Fruit fly (Drosophila melanogaster): ENCODE data around the gene RPA2.

Gene RPA2

DNA sequence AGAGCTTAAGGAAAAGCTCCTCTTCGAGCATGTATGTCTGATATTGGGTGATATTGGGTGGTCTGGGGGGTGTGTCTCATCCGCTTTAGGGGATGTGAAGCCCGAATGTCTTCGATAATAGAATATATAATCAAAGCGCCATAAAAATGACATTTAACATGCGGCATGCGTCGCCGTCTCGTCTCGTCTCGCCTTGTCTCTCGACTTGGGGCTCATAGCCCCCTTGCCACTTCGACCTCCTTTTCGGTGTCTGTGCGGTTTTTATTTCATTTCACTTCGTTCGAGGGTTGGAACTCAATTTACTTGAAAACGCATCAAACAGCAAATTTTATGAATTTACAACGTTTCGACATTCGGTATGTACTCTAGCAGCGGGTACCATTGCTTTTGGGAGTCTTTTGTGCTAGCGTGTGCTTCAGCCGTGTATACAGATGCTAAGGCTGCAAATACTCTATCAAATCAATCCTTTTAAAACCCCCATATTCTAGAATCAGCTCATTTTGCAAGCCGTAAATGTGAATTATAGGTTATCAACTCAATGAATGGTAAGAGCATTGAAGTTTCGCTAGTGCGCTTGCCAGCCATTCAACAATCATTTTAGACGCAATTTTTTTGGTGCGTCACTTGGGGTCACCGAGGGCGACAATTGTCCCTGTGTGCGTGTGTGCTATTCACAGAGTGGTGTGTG is 24.6 kb upstream of the RPA2 start (continued):
- TF ChIP-seq Myb (GFP tag; optimal IDR thresholded peaks at IDR 0.05), result no peak
- TF ChIP-seq CG14860 (GFP tag; IDR thresholded peaks at IDR 0.05; ENCODE audit: partially characterized antibody), result no peak
- no peak for TF ChIP-seq exex (tag; optimal IDR thresholded peaks at IDR 0.05)
- TF ChIP-seq CG15601 (tag; optimal IDR thresholded peaks at IDR 0.05), result peak; percentile 14
- no peak for TF ChIP-seq CG31388 (GFP tag; optimal IDR thresholded peaks at IDR 0.05)
- no peak for TF ChIP-seq CG18619 (GFP tag; optimal IDR thresholded peaks at IDR 0.05)
- no peak for TF ChIP-seq HLHmδ (GFP tag; optimal IDR thresholded peaks at IDR 0.05)
- TF ChIP-seq da (GFP tag; optimal IDR thresholded peaks at IDR 0.05), result no peak
- no peak for TF ChIP-seq Nf-YA (GFP tag; IDR thresholded peaks at IDR 0.05)
- no peak for TF ChIP-seq seq (GFP tag; IDR thresholded peaks at IDR 0.05)
- TF ChIP-seq chinmo (GFP tag; IDR thresholded peaks at IDR 0.05; ENCODE audit: partially characterized antibody), result 0 out of 4 replicates have a peak, but pooled peaks have one; percentile 13
- TF ChIP-seq CG42726 (GFP tag; IDR thresholded peaks at IDR 0.05; ENCODE audit: partially characterized antibody), result no peak
- TF ChIP-seq ewg (GFP tag; optimal IDR thresholded peaks at IDR 0.05), result peak; percentile 42
- TF ChIP-seq CG6791 (GFP tag; IDR thresholded peaks at IDR 0.05; ENCODE audit: partially characterized antibody), result no peak
- TF ChIP-seq ap (GFP tag; IDR thresholded peaks at IDR 0.05), result peak; percentile 30; the same call in 1 of the 2 replicates
- no peak for TF ChIP-seq CG12104 (GFP tag; optimal IDR thresholded peaks at IDR 0.05)
- TF ChIP-seq Usf (GFP tag; optimal IDR thresholded peaks at IDR 0.05), result no peak
- TF ChIP-seq dati (GFP tag; IDR thresholded peaks at IDR 0.05), result no peak
- TF ChIP-seq Meics (GFP tag; optimal IDR thresholded peaks at IDR 0.05), result peak; percentile 10
- TF ChIP-seq lilli (GFP tag; optimal IDR thresholded peaks at IDR 0.05), result peak; percentile 47
- peak; percentile 55 for TF ChIP-seq sqz (GFP tag; optimal IDR thresholded peaks at IDR 0.05)
- no peak for TF ChIP-seq Bgb (GFP tag; IDR thresholded peaks at IDR 0.05; ENCODE audit: partially characterized antibody)
- no peak; the same call in 1 of the 2 replicates for TF ChIP-seq Lim3 (GFP tag; IDR thresholded peaks at IDR 0.05)
- TF ChIP-seq Lpt (GFP tag; optimal IDR thresholded peaks at IDR 0.05), result no peak
- peak; percentile 77 for TF ChIP-seq gem (tag; optimal IDR thresholded peaks at IDR 0.05)
- TF ChIP-seq CG8359 (GFP tag; optimal IDR thresholded peaks at IDR 0.05; ENCODE audit: borderline replicate concordance), result no peak
- peak; percentile 65 for TF ChIP-seq grau (tag; optimal IDR thresholded peaks at IDR 0.05)
- TF ChIP-seq CG3726 (GFP tag; IDR thresholded peaks at IDR 0.05), result no peak
- no peak for TF ChIP-seq tna (GFP tag; IDR thresholded peaks at IDR 0.05; ENCODE audit: partially characterized antibody)
- peak; percentile 0 for TF ChIP-seq CG4617 (GFP tag; optimal IDR thresholded peaks at IDR 0.05; ENCODE audit: borderline replicate concordance)
- no peak for TF ChIP-seq Poxn (GFP tag; IDR thresholded peaks at IDR 0.05)
- peak; percentile 70 for TF ChIP-seq H2.0 (GFP tag; IDR thresholded peaks at IDR 0.05)
- TF ChIP-seq CG7556 (GFP tag; optimal IDR thresholded peaks at IDR 0.05), result peak; percentile 19
- TF ChIP-seq CG12299 (tag; optimal IDR thresholded peaks at IDR 0.05), result no peak
- TF ChIP-seq stc (GFP tag; IDR thresholded peaks at IDR 0.05), result no peak
- no peak for TF ChIP-seq trh (GFP tag; optimal IDR thresholded peaks at IDR 0.05)

DNA sequence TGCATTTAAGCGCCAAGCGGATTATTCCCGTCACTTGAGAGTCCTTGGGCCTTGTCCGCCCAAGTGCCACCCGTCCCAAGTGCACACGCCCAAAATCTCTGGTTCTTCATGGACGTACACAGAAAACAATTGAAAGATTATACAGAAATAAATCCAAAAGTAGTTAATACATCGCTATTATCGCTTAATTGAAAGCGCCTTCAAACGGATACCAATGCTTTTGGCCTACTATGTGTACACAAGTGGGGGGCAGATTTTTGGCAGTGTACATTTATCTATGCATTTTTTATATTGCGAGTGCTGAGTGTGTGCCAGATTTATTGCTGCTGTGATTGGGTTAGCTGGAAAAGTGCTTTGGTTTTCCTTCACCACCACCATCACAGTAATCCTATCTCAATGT is 22.7 kb upstream of the RPA2 start:
- TF ChIP-seq Blimp-1 (GFP tag; optimal IDR thresholded peaks at IDR 0.05) (peak; percentile 18), Gug (GFP tag; IDR thresholded peaks at IDR 0.05) (peak; percentile 3; the same call in 1 of the 4 replicates), CG13296 (GFP tag; optimal IDR thresholded peaks at IDR 0.05) (no peak), hkb (optimal IDR thresholded peaks at IDR 0.05) (no peak), hkb (GFP tag; IDR thresholded peaks at IDR 0.05) (peak; percentile 48), CG31441 (GFP tag; IDR thresholded peaks at IDR 0.05) (no peak), ttk (GFP tag; IDR thresholded peaks at IDR 0.05) (no peak), NK7.1 (GFP tag; optimal IDR thresholded peaks at IDR 0.05) (no peak), ems (GFP tag; optimal IDR thresholded peaks at IDR 0.05) (peak; percentile 3), CG30403 (GFP tag; optimal IDR thresholded peaks at IDR 0.05) (peak; percentile 27), CG3281 (GFP tag; optimal IDR thresholded peaks at IDR 0.05) (no peak), org-1 (GFP tag; optimal IDR thresholded peaks at IDR 0.05) (peak; percentile 6), Med (GFP tag) (peak; percentile 86), Hmx (GFP tag; optimal IDR thresholded peaks at IDR 0.05) (no peak), crc (GFP tag; optimal IDR thresholded peaks at IDR 0.05) (no peak), CG10366 (GFP tag; IDR thresholded peaks at IDR 0.05) (peak; percentile 31; the same call in 1 of the 2 replicates)
